Fruit fly (Drosophila melanogaster) whole organism, prepupa: Measurements from ENCODE around the gene CG16789.

Source experiments
- Blimp-1 ChIP-seq: fragments of 200-800 bp; sonication (Bioruptor generic); optimal IDR thresholded peaks from 3 replicates; lab custom pipeline; 2017; ENCODE audit warnings: missing biosample characterization, missing genetic modification characterization, mild to moderate bottlenecking, moderate library complexity, missing genetic modification reagents
- CG10631 ChIP-seq: fragments of 200-800 bp; sonication (Bioruptor generic); optimal IDR thresholded peaks from 2 replicates; lab custom pipeline; 2016; ENCODE audit warnings: missing biosample characterization, missing genetic modification characterization
- CG10669 ChIP-seq: fragments of 200-800 bp; sonication (Bioruptor generic); optimal IDR thresholded peaks from 3 replicates; lab custom pipeline; 2018; ENCODE audit warnings: missing biosample characterization, mild to moderate bottlenecking, missing genetic modification characterization, moderate library complexity
- CG11294 ChIP-seq: fragments of 200-800 bp; sonication (Bioruptor generic); IDR thresholded peaks from 2 replicates; pipeline ENCODE4 v1.3.6; 2022; ENCODE audit warnings: missing biosample characterization, missing genetic modification characterization
- CG11762 ChIP-seq: fragments of 200-800 bp; sonication (Bioruptor generic); optimal IDR thresholded peaks from 3 replicates; lab custom pipeline; 2016; ENCODE audit warnings: missing biosample characterization, missing genetic modification characterization; ENCODE audit not compliant: insufficient read depth
- CG11902 ChIP-seq: fragments of 200-800 bp; sonication (Bioruptor generic); optimal IDR thresholded peaks from 3 replicates; lab custom pipeline; 2016; ENCODE audit warnings: missing biosample characterization, missing genetic modification characterization
- CG15336 ChIP-seq: fragments of 200-800 bp; sonication (Bioruptor generic); IDR thresholded peaks from 2 replicates; pipeline ENCODE4 v1.3.6; 2022; ENCODE audit warnings: missing biosample characterization, missing genetic modification characterization
- CG1621 ChIP-seq: fragments of 200-800 bp; sonication (Bioruptor generic); optimal IDR thresholded peaks from 3 replicates; lab custom pipeline; 2018; ENCODE audit warnings: missing biosample characterization, mild to moderate bottlenecking, missing genetic modification characterization
- CG3032 ChIP-seq: fragments of 200-800 bp; optimal IDR thresholded peaks from 2 replicates; lab custom pipeline; 2019; ENCODE audit warnings: missing biosample characterization, mild to moderate bottlenecking, missing genetic modification characterization, moderate library complexity
- CG31627 ChIP-seq: fragments of 200-800 bp; sonication (Bioruptor generic); optimal IDR thresholded peaks from 3 replicates; lab custom pipeline; 2016; ENCODE audit warnings: missing biosample characterization, missing genetic modification characterization
- CG34406 ChIP-seq: fragments of 200-800 bp; sonication (Bioruptor generic); optimal IDR thresholded peaks from 3 replicates; lab custom pipeline; 2016; ENCODE audit warnings: missing biosample characterization, missing genetic modification characterization
- CG3919 ChIP-seq: fragments of 200-800 bp; sonication (Bioruptor generic); optimal IDR thresholded peaks from 3 replicates; lab custom pipeline; 2016; ENCODE audit warnings: missing biosample characterization, missing genetic modification characterization
- CG4318 ChIP-seq: fragments of 200-800 bp; sonication (Bioruptor generic); optimal IDR thresholded peaks from 3 replicates; lab custom pipeline; 2017; ENCODE audit warnings: missing biosample characterization, mild to moderate bottlenecking, missing genetic modification characterization
- CG6163 ChIP-seq: fragments of 200-800 bp; sonication (Bioruptor generic); IDR thresholded peaks from 3 replicates; pipeline ENCODE4 v1.3.6; 2022; ENCODE audit warnings: missing biosample characterization, missing genetic modification characterization
- CG6276 ChIP-seq: fragments of 200-800 bp; sonication (Bioruptor generic); optimal IDR thresholded peaks from 2 replicates; lab custom pipeline; 2017; ENCODE audit warnings: missing biosample characterization, mild to moderate bottlenecking, missing genetic modification characterization
- CG6808 ChIP-seq: fragments of 200-800 bp; sonication (Bioruptor generic); optimal IDR thresholded peaks from 3 replicates; lab custom pipeline; 2017; ENCODE audit warnings: missing biosample characterization, missing genetic modification characterization, mild to moderate bottlenecking, moderate library complexity, missing genetic modification reagents
- CG7368 ChIP-seq: fragments of 200-800 bp; sonication (Bioruptor generic); optimal IDR thresholded peaks from 3 replicates; lab custom pipeline; 2016; ENCODE audit warnings: missing biosample characterization, missing genetic modification characterization
- CG9139 ChIP-seq: fragments of 200-800 bp; sonication (Bioruptor generic); optimal IDR thresholded peaks from 3 replicates; lab custom pipeline; 2017; ENCODE audit warnings: missing biosample characterization, mild to moderate bottlenecking, missing genetic modification characterization
- Eip75B ChIP-seq: fragments of 200-800 bp; sonication (Bioruptor generic); optimal IDR thresholded peaks from 3 replicates; lab custom pipeline; 2016; ENCODE audit warnings: missing biosample characterization, missing genetic modification characterization
- Eip78C ChIP-seq: fragments of 200-800 bp; sonication (Bioruptor generic); peaks from one replicate; lab custom pipeline; 2016; ENCODE audit warnings: missing biosample characterization, missing genetic modification characterization
- Eip93F ChIP-seq: fragments of 200-800 bp; sonication (Bioruptor generic); optimal IDR thresholded peaks from 2 replicates; lab custom pipeline; 2016; ENCODE audit warnings: missing biosample characterization, mild to moderate bottlenecking, missing genetic modification characterization
- Ets21C ChIP-seq: fragments of 200-800 bp; sonication (Bioruptor generic); optimal IDR thresholded peaks from 3 replicates; lab custom pipeline; 2016; ENCODE audit warnings: missing biosample characterization, missing genetic modification characterization
- Ets96B ChIP-seq: fragments of 200-800 bp; optimal IDR thresholded peaks from 2 replicates; lab custom pipeline; 2019; ENCODE audit warnings: missing biosample characterization, mild to moderate bottlenecking, missing genetic modification characterization, moderate library complexity
- Gug ChIP-seq: fragments of 200-800 bp; sonication (Bioruptor generic); IDR thresholded peaks from 2 replicates; pipeline ENCODE4 v1.3.6; 2022; ENCODE audit warnings: missing biosample characterization, missing genetic modification characterization
- Hr38 ChIP-seq: sonication (Bioruptor generic); optimal IDR thresholded peaks from 2 replicates; lab custom pipeline; 2016; ENCODE audit warnings: missing biosample characterization, missing genetic modification characterization
- Hr39 ChIP-seq: fragments of 200-800 bp; sonication (Bioruptor generic); optimal IDR thresholded peaks from 2 replicates; lab custom pipeline; 2016; ENCODE audit warnings: missing biosample characterization, missing genetic modification characterization
- Met ChIP-seq: fragments of 200-800 bp; sonication (Bioruptor generic); optimal IDR thresholded peaks from 3 replicates; lab custom pipeline; 2016; ENCODE audit warnings: missing biosample characterization, missing genetic modification characterization
- OdsH ChIP-seq: fragments of 200-800 bp; sonication (Bioruptor generic); optimal IDR thresholded peaks from 3 replicates; lab custom pipeline; 2016; ENCODE audit warnings: missing biosample characterization, missing genetic modification characterization
- Sox102F ChIP-seq: fragments of 200-800 bp; sonication (Bioruptor generic); optimal IDR thresholded peaks from 2 replicates; lab custom pipeline; 2016; ENCODE audit warnings: missing biosample characterization, mild to moderate bottlenecking, missing genetic modification characterization
- Sox14 ChIP-seq: fragments of 200-800 bp; sonication (Bioruptor generic); optimal IDR thresholded peaks from 3 replicates; lab custom pipeline; 2016; ENCODE audit warnings: missing biosample characterization, missing genetic modification characterization
- Sox15 ChIP-seq: fragments of 200-800 bp; sonication (Bioruptor generic); optimal IDR thresholded peaks from 3 replicates; lab custom pipeline; 2016; ENCODE audit warnings: missing biosample characterization, missing genetic modification characterization
- cyc ChIP-seq: fragments of 200-800 bp; sonication (Bioruptor generic); optimal IDR thresholded peaks from 3 replicates; lab custom pipeline; 2016; ENCODE audit warnings: missing biosample characterization, missing genetic modification characterization
- dac ChIP-seq: fragments of 200-800 bp; sonication (Bioruptor generic); optimal IDR thresholded peaks from 2 replicates; lab custom pipeline; 2017; ENCODE audit warnings: missing biosample characterization, mild to moderate bottlenecking, missing genetic modification characterization
- eg ChIP-seq: fragments of 200-800 bp; sonication (Bioruptor generic); IDR thresholded peaks from 3 replicates; pipeline ENCODE4 v1.3.6; 2022; ENCODE audit warnings: missing biosample characterization, missing genetic modification characterization
- esn ChIP-seq: fragments of 200-800 bp; sonication (Bioruptor generic); optimal IDR thresholded peaks from 2 replicates; lab custom pipeline; 2016; ENCODE audit warnings: missing biosample characterization, mild to moderate bottlenecking, missing genetic modification characterization, moderate library complexity
- fd59A ChIP-seq: fragments of 200-800 bp; sonication (Bioruptor generic); optimal IDR thresholded peaks from 2 replicates; lab custom pipeline; 2017; ENCODE audit warnings: missing biosample characterization, mild to moderate bottlenecking, missing genetic modification characterization, missing genetic modification reagents
- fd85E ChIP-seq: fragments of 200-800 bp; sonication (Bioruptor generic); optimal IDR thresholded peaks from 3 replicates; lab custom pipeline; 2016; ENCODE audit warnings: missing biosample characterization, missing genetic modification characterization
- fkh ChIP-seq: fragments of 200-800 bp; sonication (Bioruptor generic); optimal IDR thresholded peaks from 3 replicates; lab custom pipeline; 2017; ENCODE audit warnings: missing biosample characterization, mild to moderate bottlenecking, missing genetic modification characterization, moderate library complexity
- net ChIP-seq: fragments of 200-800 bp; sonication (Bioruptor generic); optimal IDR thresholded peaks from 3 replicates; lab custom pipeline; 2016; ENCODE audit warnings: missing biosample characterization, missing genetic modification characterization
- pdm3 ChIP-seq: fragments of 200-800 bp; sonication (Bioruptor generic); optimal IDR thresholded peaks from 3 replicates; lab custom pipeline; 2016; ENCODE audit warnings: missing biosample characterization, missing genetic modification characterization
- spab ChIP-seq: fragments of 200-800 bp; sonication (Bioruptor generic); optimal IDR thresholded peaks from 2 replicates; lab custom pipeline; 2017; ENCODE audit warnings: missing biosample characterization, mild to moderate bottlenecking, missing genetic modification characterization, missing genetic modification reagents
- ss ChIP-seq, 2 experiments: fragments of 200-800 bp; sonication (Bioruptor generic); optimal IDR thresholded peaks; 2 replicates in 1 of 2; 3 replicates in 1 of 2; lab custom pipeline; 2017 to 2018; ENCODE audit warnings: mild to moderate bottlenecking in 2 of 2, missing biosample characterization in 2 of 2, missing genetic modification characterization in 2 of 2, moderate library complexity in 1 of 2
- svp ChIP-seq: fragments of 200-800 bp; sonication (Bioruptor generic); peaks from one replicate; lab custom pipeline; 2016; ENCODE audit warnings: missing biosample characterization, missing genetic modification characterization
- topi ChIP-seq: fragments of 200-800 bp; sonication (Bioruptor generic); optimal IDR thresholded peaks from 3 replicates; lab custom pipeline; 2016; ENCODE audit warnings: missing biosample characterization, missing genetic modification characterization
- vri ChIP-seq: fragments of 200-800 bp; sonication (Bioruptor generic); optimal IDR thresholded peaks from 3 replicates; lab custom pipeline; 2016; ENCODE audit warnings: missing biosample characterization, mild to moderate bottlenecking, missing genetic modification characterization

CG16789 gene

dm6 chr3R:9573812-9574587 lies 8.0 kb downstream of the CG16789 start, which contains the start of gene CG9399 (continued):
- TF ChIP-seq Blimp-1 (GFP tag; lab: Kevin White, UChicago), result peak; percentile 81
- peak; percentile 96 for TF ChIP-seq Met
- TF ChIP-seq CG3032 (tag; lab: Kevin White, UChicago), result peak; percentile 97
- peak; percentile 91 for TF ChIP-seq CG6808 (GFP tag; lab: Kevin White, UChicago)
- TF ChIP-seq net, result peak; percentile 97
- TF ChIP-seq CG11294 (GFP tag; lab: Robert Waterston, UW), result peak; percentile 97
- peak; percentile 96 for TF ChIP-seq topi
- TF ChIP-seq OdsH (GFP tag; lab: Kevin White, UChicago), result peak; percentile 99
- peak; percentile 98 for TF ChIP-seq dac (GFP tag; lab: Kevin White, UChicago)
- peak; percentile 96 for TF ChIP-seq CG6276 (GFP tag; lab: Kevin White, UChicago)
- TF ChIP-seq vri, result peak; percentile 94
- TF ChIP-seq CG31627 (GFP tag; lab: Kevin White, UChicago), result peak; percentile 97
- TF ChIP-seq CG15336 (GFP tag; lab: Robert Waterston, UW), result peak; percentile 97
- peak; percentile 93 for TF ChIP-seq Ets21C (GFP tag; lab: Kevin White, UChicago)
- peak; percentile 95 for TF ChIP-seq CG10669 (GFP tag; lab: Kevin White, UChicago)
- peak; percentile 92 for TF ChIP-seq fd59A (GFP tag; lab: Kevin White, UChicago)
- TF ChIP-seq CG1621 (tag; lab: Kevin White, UChicago), result peak; percentile 93
- TF ChIP-seq pdm3 (GFP tag; lab: Kevin White, UChicago), result peak; percentile 98
- peak; percentile 97 for TF ChIP-seq Sox102F (GFP tag; lab: Kevin White, UChicago)
- peak; percentile 97 for TF ChIP-seq CG34406 (GFP tag; lab: Kevin White, UChicago)
- TF ChIP-seq spab, result peak; percentile 91
- TF ChIP-seq eg (GFP tag; lab: Robert Waterston, UW), result peak; percentile 99
- peak; percentile 94 for TF ChIP-seq CG7368 (GFP tag; lab: Kevin White, UChicago)
- peak; percentile 98 for TF ChIP-seq Eip93F (GFP tag; lab: Kevin White, UChicago)
- peak; percentile 96 for TF ChIP-seq cyc (GFP tag; lab: Kevin White, UChicago)
- peak; percentile 97 for TF ChIP-seq CG11762 (GFP tag; lab: Kevin White, UChicago)
- peak; percentile 58 for TF ChIP-seq fkh (GFP tag; lab: Kevin White, UChicago)
- peak; percentile 97 for TF ChIP-seq Gug

- peak; percentile 69 for TF ChIP-seq Ets96B
- TF ChIP-seq CG4318 (GFP tag; lab: Kevin White, UChicago), result peak; percentile 53
- peak; percentile 70 for TF ChIP-seq CG11762 (GFP tag; lab: Kevin White, UChicago)
- TF ChIP-seq CG6163 (GFP tag; lab: Robert Waterston, UW), result peak; percentile 85
- TF ChIP-seq Eip75B, result peak; percentile 90
- TF ChIP-seq pdm3 (GFP tag; lab: Kevin White, UChicago), result peak; percentile 88
- peak; percentile 57 for TF ChIP-seq Gug
- peak; percentile 40 for TF ChIP-seq CG6276 (GFP tag; lab: Kevin White, UChicago)
- peak; percentile 76 for TF ChIP-seq Sox15
- peak; percentile 94 for TF ChIP-seq Eip78C (GFP tag; lab: Kevin White, UChicago)
- peak; percentile 75 for TF ChIP-seq CG10669 (GFP tag; lab: Kevin White, UChicago)
- TF ChIP-seq net, result peak; percentile 83
- peak; percentile 85 for TF ChIP-seq CG10631
- peak; percentile 93 for TF ChIP-seq CG31627 (GFP tag; lab: Kevin White, UChicago)
- peak; percentile 94 for TF ChIP-seq esn
- TF ChIP-seq CG11294 (GFP tag; lab: Robert Waterston, UW), result peak; percentile 56; the same call in 1 of the 2 replicates
- peak; percentile 91 for TF ChIP-seq Hr39 (GFP tag; lab: Kevin White, UChicago)
- TF ChIP-seq CG3919 (GFP tag; lab: Kevin White, UChicago), result peak; percentile 91
- peak; percentile 91 for TF ChIP-seq vri
- TF ChIP-seq CG7368 (GFP tag; lab: Kevin White, UChicago), result peak; percentile 81
- TF ChIP-seq fd85E, result peak; percentile 81
- peak; percentile 67 to 91 for TF ChIP-seq ss (GFP tag; optimal IDR thresholded peaks at IDR 0.05; lab: Kevin White, UChicago)
- peak; percentile 85 for TF ChIP-seq Sox102F (GFP tag; lab: Kevin White, UChicago)
- TF ChIP-seq Hr38 (GFP tag; lab: Kevin White, UChicago), result peak; percentile 9
- peak; percentile 83 for TF ChIP-seq CG9139 (GFP tag; lab: Kevin White, UChicago)
- TF ChIP-seq Sox14 (GFP tag; lab: Kevin White, UChicago), result peak; percentile 88
- TF ChIP-seq CG11902 (GFP tag; lab: Kevin White, UChicago), result peak; percentile 74
- TF ChIP-seq svp (GFP tag; lab: Kevin White, UChicago), result no peak
Observed at dm6 chr3R:9577382-9578137, 11.6 kb downstream of the CG16789 start, which contains the start of the genes Kap-alpha3 and Son. Gene Kap-alpha3, minus strand, starts transcription at chr3R:9577733. Gene Son, plus strand, starts transcription at chr3R:9578042.
